Worm (Caenorhabditis elegans): ENCODE results near the gene R11D1.4.

ce11 chrV:12663386-12663785 is 50.6 kb downstream of the R11D1.4 start:
- TF ChIP-seq ztf-29 (GFP tag; IDR thresholded peaks at IDR 0.05) (no peak), tab-1 (GFP tag; IDR thresholded peaks at IDR 0.05) (no peak), cog-1 (tag; optimal IDR thresholded peaks at IDR 0.05) (no peak), klf-2 (GFP tag; conservative IDR thresholded peaks at IDR 0.05) (no peak)
